Worm (Caenorhabditis elegans): Measurements from ENCODE around the gene M05D6.9.
A peak's percentile ranks its signal among the peaks of the same experiment; 100 is the strongest.

M05D6.9 gene

ce11 chrII:8485603-8486002 is 8.5 kb upstream of the M05D6.9 start, which contains the start of gene gbh-2 (continued):
- TF ChIP-seq ZK546.5 (tag; optimal IDR thresholded peaks at IDR 0.05) (no peak), nhr-76 (tag; optimal IDR thresholded peaks at IDR 0.05) (no peak), nhr-23 (tag; optimal IDR thresholded peaks at IDR 0.05) (peak; percentile 42)

ce11 chrII:8488123-8488522 is 6.0 kb upstream of the M05D6.9 start:
- TF ChIP-seq fos-1 (tag; optimal IDR thresholded peaks at IDR 0.05) (no peak), ceh-28 (tag; optimal IDR thresholded peaks at IDR 0.05) (no peak), daf-12 (tag; optimal IDR thresholded peaks at IDR 0.05) (no peak), nhr-12 (tag; optimal IDR thresholded peaks at IDR 0.05) (no peak), sea-2 (GFP tag; optimal IDR thresholded peaks at IDR 0.05) (no peak)

ce11 chrII:8496184-8496583 is 2.1 kb downstream of the M05D6.9 start:
- TF ChIP-seq nhr-77 (tag; optimal IDR thresholded peaks at IDR 0.05), result no peak
- peak; percentile 31 for TF ChIP-seq lin-39 (tag; optimal IDR thresholded peaks at IDR 0.05)
- no peak for TF ChIP-seq mdl-1 (tag; optimal IDR thresholded peaks at IDR 0.05)
- no peak for TF ChIP-seq egl-27 (tag; optimal IDR thresholded peaks at IDR 0.05)
- TF ChIP-seq fkh-2 (tag; optimal IDR thresholded peaks at IDR 0.05), result no peak
- TF ChIP-seq ama-1 (optimal IDR thresholded peaks at IDR 0.05), result no peak
- no peak for TF ChIP-seq pha-4 (tag; optimal IDR thresholded peaks at IDR 0.05)
- no peak for TF ChIP-seq nhr-25 (tag; optimal IDR thresholded peaks at IDR 0.05)
- TF ChIP-seq egl-5 (tag; optimal IDR thresholded peaks at IDR 0.05), result peak; percentile 13
- TF ChIP-seq ceh-82 (tag; optimal IDR thresholded peaks at IDR 0.05), result no peak
- TF ChIP-seq elt-1 (tag; optimal IDR thresholded peaks at IDR 0.05), result no peak
- TF ChIP-seq fos-1 (tag; optimal IDR thresholded peaks at IDR 0.05), result no peak

ce11 chrII:8498173-8498572 is 4.1 kb downstream of the M05D6.9 start:
- no peak for TF ChIP-seq aly-2 (tag; optimal IDR thresholded peaks at IDR 0.05)
- no peak for TF ChIP-seq nhr-43 (tag; optimal IDR thresholded peaks at IDR 0.05; ENCODE audit: poor library complexity, severe bottlenecking)
- TF ChIP-seq elt-1 (tag; optimal IDR thresholded peaks at IDR 0.05), result no peak
- no peak for TF ChIP-seq ceh-28 (tag; optimal IDR thresholded peaks at IDR 0.05)
- no peak for TF ChIP-seq egl-27 (tag; optimal IDR thresholded peaks at IDR 0.05)
- no peak for TF ChIP-seq ZK546.5 (tag; optimal IDR thresholded peaks at IDR 0.05)
- no peak for TF ChIP-seq unc-62 (GFP tag; optimal IDR thresholded peaks at IDR 0.05)
- no peak for TF ChIP-seq fos-1 (tag; optimal IDR thresholded peaks at IDR 0.05)
- TF ChIP-seq skn-1 (tag; optimal IDR thresholded peaks at IDR 0.05), result no peak
- TF ChIP-seq R02D3.7 (tag; optimal IDR thresholded peaks at IDR 0.05), result no peak
- no peak for TF ChIP-seq ama-1 (optimal IDR thresholded peaks at IDR 0.05)

ce11 chrII:8499021-8499420 is 4.9 kb downstream of the M05D6.9 start:
- TF ChIP-seq nhr-77 (tag; optimal IDR thresholded peaks at IDR 0.05) (no peak), lin-39 (tag; optimal IDR thresholded peaks at IDR 0.05) (peak; percentile 18)

ce11 chrII:8504074-8504724 is 10.1 kb downstream of the M05D6.9 start:
- TF ChIP-seq nhr-76 (tag; optimal IDR thresholded peaks at IDR 0.05), result no peak
- TF ChIP-seq eor-1 (tag; optimal IDR thresholded peaks at IDR 0.05), result no peak
- TF ChIP-seq nhr-23 (tag; optimal IDR thresholded peaks at IDR 0.05), result no peak
- no peak for TF ChIP-seq pha-4 (tag; optimal IDR thresholded peaks at IDR 0.05)
- TF ChIP-seq ztf-11 (tag; optimal IDR thresholded peaks at IDR 0.05), result no peak
- TF ChIP-seq skn-1 (tag; optimal IDR thresholded peaks at IDR 0.05), result no peak
- no peak for TF ChIP-seq lsy-12 (tag; optimal IDR thresholded peaks at IDR 0.05)
- no peak for TF ChIP-seq ceh-82 (tag; optimal IDR thresholded peaks at IDR 0.05)
- no peak for TF ChIP-seq snpc-4 (tag; optimal IDR thresholded peaks at IDR 0.05)
- TF ChIP-seq elt-2 (tag; optimal IDR thresholded peaks at IDR 0.05), result peak; percentile 22
- no peak for TF ChIP-seq elt-3 (tag; optimal IDR thresholded peaks at IDR 0.05)
- no peak for TF ChIP-seq mdl-1 (tag; optimal IDR thresholded peaks at IDR 0.05)
- peak; percentile 44 for TF ChIP-seq pqm-1 (tag; optimal IDR thresholded peaks at IDR 0.05)
- peak; percentile 9 for TF ChIP-seq nfya-1 (tag; optimal IDR thresholded peaks at IDR 0.05; ENCODE audit: insufficient read depth)
- no peak for TF ChIP-seq lin-15B (tag; optimal IDR thresholded peaks at IDR 0.05)
- TF ChIP-seq ZK546.5 (tag; optimal IDR thresholded peaks at IDR 0.05), result no peak
- no peak for TF ChIP-seq R02D3.7 (tag; optimal IDR thresholded peaks at IDR 0.05)
- TF ChIP-seq nhr-11 (tag; optimal IDR thresholded peaks at IDR 0.05), result no peak

Data from whole organism, L3 larva.